Worm (Caenorhabditis elegans) whole organism, mixed stage, embryonic: ENCODE measurements around the gene F32B6.4.

Source experiments
- M03D4.4 ChIP-seq: sonication (generic microtip); optimal IDR thresholded peaks from 2 replicates; lab custom pipeline; 2017; ENCODE audit warnings: mild to moderate bottlenecking, missing genetic modification characterization, missing compliant biosample characterization
- bed-3 ChIP-seq: fragments of 200-800 bp; sonication (Bioruptor generic); optimal IDR thresholded peaks from 3 replicates; lab custom pipeline; 2018; ENCODE audit warnings: mild to moderate bottlenecking, missing genetic modification characterization, moderate library complexity, missing compliant biosample characterization
- blmp-1 ChIP-seq: fragments of 150-350 bp; optimal IDR thresholded peaks from 2 replicates; lab custom pipeline; 2014; ENCODE audit warnings: missing biosample characterization, missing genetic modification characterization
- ceh-39 ChIP-seq: fragments of 150-350 bp; optimal IDR thresholded peaks from 2 replicates; lab custom pipeline; 2014; ENCODE audit warnings: missing biosample characterization, missing genetic modification characterization
- ceh-43 ChIP-seq: fragments of 200-800 bp; sonication (Bioruptor generic); optimal IDR thresholded peaks from 2 replicates; lab custom pipeline; 2018; ENCODE audit warnings: mild to moderate bottlenecking, missing genetic modification characterization, moderate library complexity, missing compliant biosample characterization
- ceh-83 ChIP-seq: fragments of 200-800 bp; sonication (Bioruptor generic); optimal IDR thresholded peaks from 2 replicates; lab custom pipeline; 2018; ENCODE audit warnings: mild to moderate bottlenecking, missing genetic modification characterization, missing compliant biosample characterization
- ces-1 ChIP-seq: fragments of 150-350 bp; optimal IDR thresholded peaks from 2 replicates; lab custom pipeline; 2014; ENCODE audit warnings: missing biosample characterization, missing genetic modification reagents, missing genetic modification characterization
- cnd-1 ChIP-seq: fragments of 200-800 bp; sonication (Bioruptor generic); optimal IDR thresholded peaks from 2 replicates; lab custom pipeline; 2018; ENCODE audit warnings: mild to moderate bottlenecking, missing genetic modification characterization, missing compliant biosample characterization
- drap-1 ChIP-seq: fragments of 200-800 bp; sonication (Bioruptor generic); optimal IDR thresholded peaks from 3 replicates; lab custom pipeline; 2018; ENCODE audit warnings: mild to moderate bottlenecking, missing genetic modification characterization, missing compliant biosample characterization
- elt-1 ChIP-seq: sonication (generic microtip); optimal IDR thresholded peaks from 2 replicates; lab custom pipeline; 2017; ENCODE audit warnings: missing genetic modification characterization, mild to moderate bottlenecking, missing compliant biosample characterization, antibody characterized with exemption, moderate library complexity, borderline replicate concordance; ENCODE audit not compliant: insufficient read depth
- elt-3 ChIP-seq: fragments of 150-350 bp; optimal IDR thresholded peaks from 2 replicates; lab custom pipeline; 2014; ENCODE audit warnings: missing biosample characterization, missing genetic modification characterization
- ham-2 ChIP-seq: fragments of 200-800 bp; sonication (Bioruptor generic); optimal IDR thresholded peaks from 2 replicates; lab custom pipeline; 2018; ENCODE audit warnings: mild to moderate bottlenecking, missing genetic modification characterization, missing compliant biosample characterization
- hlh-1 ChIP-seq: fragments of 150-350 bp; optimal IDR thresholded peaks from 2 replicates; lab custom pipeline; 2014; ENCODE audit warnings: missing biosample characterization, missing genetic modification reagents, missing genetic modification characterization
- lin-13 ChIP-seq: fragments of 150-350 bp; optimal IDR thresholded peaks from 2 replicates; lab custom pipeline; 2014; ENCODE audit warnings: missing biosample characterization, missing genetic modification characterization
- lin-32 ChIP-seq: fragments of 200-800 bp; sonication (Bioruptor generic); optimal IDR thresholded peaks from 2 replicates; lab custom pipeline; 2018; ENCODE audit warnings: mild to moderate bottlenecking, missing genetic modification characterization, missing compliant biosample characterization
- lsy-2 ChIP-seq: fragments of 150-350 bp; optimal IDR thresholded peaks from 2 replicates; lab custom pipeline; 2014; ENCODE audit warnings: missing biosample characterization, missing genetic modification characterization
- mab-5 ChIP-seq: fragments of 150-350 bp; optimal IDR thresholded peaks from 2 replicates; lab custom pipeline; 2014; ENCODE audit warnings: missing biosample characterization, missing genetic modification characterization
- mep-1 ChIP-seq: fragments of 150-350 bp; optimal IDR thresholded peaks from 2 replicates; lab custom pipeline; 2017; ENCODE audit warnings: missing biosample characterization, missing genetic modification reagents, missing genetic modification characterization, inconsistent platforms
- mls-2 ChIP-seq: sonication (generic microtip); optimal IDR thresholded peaks from 2 replicates; lab custom pipeline; 2016; ENCODE audit warnings: mild to moderate bottlenecking, missing genetic modification characterization, moderate library complexity, missing compliant biosample characterization
- nhr-12 ChIP-seq: fragments of 150-350 bp; optimal IDR thresholded peaks from 2 replicates; lab custom pipeline; 2014; ENCODE audit warnings: missing biosample characterization, missing genetic modification characterization
- nhr-2 ChIP-seq: fragments of 150-350 bp; optimal IDR thresholded peaks from 2 replicates; lab custom pipeline; 2014; ENCODE audit warnings: missing biosample characterization, missing genetic modification characterization
- nhr-237 ChIP-seq: fragments of 150-350 bp; optimal IDR thresholded peaks from 2 replicates; lab custom pipeline; 2014; ENCODE audit warnings: missing biosample characterization, missing genetic modification characterization
- nhr-28 ChIP-seq: fragments of 150-350 bp; optimal IDR thresholded peaks from 2 replicates; lab custom pipeline; 2014; ENCODE audit warnings: missing biosample characterization, missing genetic modification characterization
- nhr-76 ChIP-seq: sonication (generic microtip); optimal IDR thresholded peaks from 2 replicates; lab custom pipeline; 2017; ENCODE audit warnings: missing biosample characterization, missing genetic modification characterization
- sem-2 ChIP-seq: fragments of 200-800 bp; sonication (Bioruptor generic); optimal IDR thresholded peaks from 2 replicates; lab custom pipeline; 2018; ENCODE audit warnings: mild to moderate bottlenecking, missing genetic modification characterization, missing compliant biosample characterization
- snpc-4 ChIP-seq: fragments of 150-350 bp; optimal IDR thresholded peaks from 2 replicates; lab custom pipeline; 2014; ENCODE audit warnings: missing biosample characterization, missing genetic modification characterization
- sptf-1 ChIP-seq: sonication (generic microtip); optimal IDR thresholded peaks from 2 replicates; lab custom pipeline; 2017; ENCODE audit warnings: mild to moderate bottlenecking, missing genetic modification characterization, moderate library complexity, missing compliant biosample characterization
- tbx-8 ChIP-seq: fragments of 200-800 bp; sonication (Bioruptor generic); optimal IDR thresholded peaks from 2 replicates; lab custom pipeline; 2018; ENCODE audit warnings: mild to moderate bottlenecking, missing genetic modification characterization, moderate library complexity, missing compliant biosample characterization
- unc-120 ChIP-seq: sonication (generic microtip); optimal IDR thresholded peaks from 2 replicates; lab custom pipeline; 2017; ENCODE audit warnings: missing genetic modification characterization, missing compliant biosample characterization; ENCODE audit not compliant: poor library complexity, severe bottlenecking
- unc-39 ChIP-seq: fragments of 150-350 bp; optimal IDR thresholded peaks from 2 replicates; lab custom pipeline; 2014; ENCODE audit warnings: missing biosample characterization, missing genetic modification characterization
- unc-62 ChIP-seq: fragments of 150-350 bp; optimal IDR thresholded peaks from 2 replicates; lab custom pipeline; 2014; ENCODE audit warnings: missing biosample characterization, missing genetic modification reagents, missing genetic modification characterization
- zip-8 ChIP-seq: fragments of 150-350 bp; optimal IDR thresholded peaks from 2 replicates; lab custom pipeline; 2014; ENCODE audit warnings: missing biosample characterization, missing genetic modification characterization
- ztf-11 ChIP-seq: fragments of 150-350 bp; optimal IDR thresholded peaks from 2 replicates; lab custom pipeline; 2014; ENCODE audit warnings: missing biosample characterization, missing genetic modification characterization

Gene F32B6.4

ce11 chrIV:9891938-9892337 is at the start of gene F32B6.4:
TSS of gene F32B6.4 (minus strand) at chrIV:9892038.
- TF ChIP-seq mls-2 (tag; lab: Kevin White, UChicago) (no peak), mab-5 (tag; lab: Kevin White, UChicago) (no peak), ces-1 (no peak), M03D4.4 (tag; lab: Kevin White, UChicago) (no peak), drap-1 (GFP tag; lab: Kevin White, UChicago) (no peak), sptf-1 (tag; lab: Kevin White, UChicago) (no peak), mep-1 (tag; lab: Kevin White, UChicago) (no peak), unc-120 (no peak), nhr-28 (tag; lab: Kevin White, UChicago) (no peak), ztf-11 (tag; lab: Kevin White, UChicago) (no peak), lin-13 (tag; lab: Kevin White, UChicago) (no peak), lin-32 (GFP tag; lab: Kevin White, UChicago) (no peak), elt-3 (no peak), ceh-43 (no peak), unc-39 (tag; lab: Kevin White, UChicago) (no peak), blmp-1 (tag; lab: Kevin White, UChicago) (no peak), tbx-8 (no peak)

ce11 chrIV:9933580-9933979 is 41.7 kb upstream of the F32B6.4 start, which contains the start of gene spe-29:
TSS of gene spe-29 (plus strand) at chrIV:9933880.
- TF ChIP-seq hlh-1 (tag; lab: Kevin White, UChicago) (no peak), nhr-2 (tag; lab: Kevin White, UChicago) (no peak), lin-32 (GFP tag; lab: Kevin White, UChicago) (no peak), unc-62 (GFP tag; lab: Kevin White, UChicago) (no peak), ceh-39 (no peak), mep-1 (tag; lab: Kevin White, UChicago) (no peak), unc-120 (no peak), zip-8 (no peak), ztf-11 (tag; lab: Kevin White, UChicago) (no peak), ces-1 (no peak), ceh-43 (no peak), blmp-1 (tag; lab: Kevin White, UChicago) (no peak), snpc-4 (tag; lab: Kevin White, UChicago) (no peak), ham-2 (no peak), nhr-76 (tag; lab: Kevin White, UChicago) (no peak)

ce11 chrIV:9932055-9932454 is 40.2 kb upstream of the F32B6.4 start, which contains the start of the genes trmt-10A and F25H8.2:
TSS of gene trmt-10A (minus strand) at chrIV:9932213.
TSS of gene F25H8.2 (plus strand) at chrIV:9932235.
- TF ChIP-seq ceh-83 (GFP tag; lab: Kevin White, UChicago) (no peak), elt-3 (no peak), unc-120 (no peak), cnd-1 (tag; lab: Kevin White, UChicago) (no peak), bed-3 (GFP tag; lab: Kevin White, UChicago) (no peak), nhr-76 (tag; lab: Kevin White, UChicago) (no peak), sptf-1 (tag; lab: Kevin White, UChicago) (no peak), lin-32 (GFP tag; lab: Kevin White, UChicago) (no peak), nhr-28 (tag; lab: Kevin White, UChicago) (no peak), lsy-2 (tag; lab: Kevin White, UChicago) (peak; percentile 58), mep-1 (tag; lab: Kevin White, UChicago) (no peak), nhr-12 (tag; lab: Kevin White, UChicago) (no peak), sem-2 (GFP tag; lab: Kevin White, UChicago) (no peak), nhr-237 (tag; lab: Kevin White, UChicago) (peak; percentile 59), ztf-11 (tag; lab: Kevin White, UChicago) (no peak), elt-1 (tag; lab: Kevin White, UChicago) (no peak)
- TF ChIP-seq, all 35 proteins: peak for 2

- TF ChIP-seq elt-1 (tag; lab: Kevin White, UChicago) (no peak), unc-62 (GFP tag; lab: Kevin White, UChicago) (peak; percentile 75), unc-120 (peak; percentile 9), lsy-2 (tag; lab: Kevin White, UChicago) (no peak)
- TF ChIP-seq, all 35 proteins: peak for 2
These were observed 36.5 kb upstream of the F32B6.4 start, which contains the start of gene dur-1 for ce11 chrIV:9928180-9928896. TSS of gene dur-1 (minus strand) at chrIV:9928230.
